Worm (Caenorhabditis elegans) whole organism, L4 larva: Measurements from ENCODE around the gene T16G12.4.
A peak's percentile ranks its signal among the peaks of the same experiment; 100 is the strongest.

Experiments
- D1046.2 ChIP-seq: fragments of 200-800 bp; sonication (Bioruptor generic); IDR thresholded peaks from 2 replicates; pipeline ENCODE4 v1.3.6; 2022; ENCODE audit warnings: missing genetic modification characterization, missing compliant biosample characterization
- F37D6.2 ChIP-seq: sonication (generic microtip); optimal IDR thresholded peaks from 2 replicates; lab custom pipeline; 2016; ENCODE audit warnings: mild to moderate bottlenecking, missing genetic modification characterization, missing compliant biosample characterization
- F49E8.2 ChIP-seq: sonication (generic microtip); optimal IDR thresholded peaks from 2 replicates; lab custom pipeline; 2016; ENCODE audit warnings: missing compliant biosample characterization, mild to moderate bottlenecking, missing genetic modification characterization, borderline replicate concordance
- ZK546.5 ChIP-seq, 2 experiments: sonication (generic microtip); optimal IDR thresholded peaks; 2 replicates each; lab custom pipeline; 2017; ENCODE audit warnings: missing biosample characterization in 2 of 2, missing genetic modification characterization in 2 of 2
- aha-1 ChIP-seq: fragments of 150-350 bp; peaks from one replicate; lab custom pipeline; 2014; ENCODE audit warnings: missing biosample characterization, missing genetic modification characterization
- aly-2 ChIP-seq: sonication (generic microtip); optimal IDR thresholded peaks from 2 replicates; lab custom pipeline; 2018; ENCODE audit warnings: missing biosample characterization, missing genetic modification characterization
- ama-1 ChIP-seq: fragments of 150-350 bp; optimal IDR thresholded peaks from 2 replicates; lab custom pipeline; 2014; ENCODE audit warnings: inconsistent platforms, mixed read lengths
- attf-4 ChIP-seq: sonication (generic microtip); optimal IDR thresholded peaks from 3 replicates; lab custom pipeline; 2017; ENCODE audit warnings: missing biosample characterization, missing genetic modification characterization
- ceh-20 ChIP-seq: fragments of 200-800 bp; sonication (Bioruptor generic); IDR thresholded peaks from 2 replicates; pipeline ENCODE4 v1.3.6; 2022; ENCODE audit warnings: missing genetic modification reagents, missing genetic modification characterization, missing compliant biosample characterization
- ces-1 ChIP-seq: fragments of 150-350 bp; sonication (generic microtip); optimal IDR thresholded peaks from 4 replicates; lab custom pipeline; 2014; ENCODE audit warnings: missing biosample characterization, missing genetic modification reagents, missing genetic modification characterization
- ctbp-1 ChIP-seq: fragments of 200-800 bp; sonication (Bioruptor generic); IDR thresholded peaks from 2 replicates; pipeline ENCODE4 v1.3.6; 2022; ENCODE audit warnings: missing genetic modification reagents, missing genetic modification characterization, missing compliant biosample characterization
- daf-19 ChIP-seq: fragments of 200-800 bp; sonication (Bioruptor generic); conservative IDR thresholded peaks from 2 replicates; pipeline ENCODE4 v1.3.6; 2022; ENCODE audit warnings: missing genetic modification characterization, missing compliant biosample characterization
- dmd-6 ChIP-seq: fragments of 200-800 bp; sonication (Bioruptor generic); IDR thresholded peaks from 2 replicates; pipeline ENCODE4 v1.3.6; 2022; ENCODE audit warnings: missing genetic modification reagents, missing genetic modification characterization, missing compliant biosample characterization
- dmd-8 ChIP-seq: fragments of 200-800 bp; sonication (Bioruptor generic); IDR thresholded peaks from 2 replicates; pipeline ENCODE4 v1.3.6; 2022; ENCODE audit warnings: missing genetic modification characterization, missing compliant biosample characterization
- dmd-9 ChIP-seq: fragments of 200-800 bp; sonication (Bioruptor generic); IDR thresholded peaks from 2 replicates; pipeline ENCODE4 v1.3.6; 2022; ENCODE audit warnings: missing genetic modification reagents, missing genetic modification characterization, missing compliant biosample characterization
- dpl-1 ChIP-seq: fragments of 150-350 bp; optimal IDR thresholded peaks from 2 replicates; lab custom pipeline; 2014; ENCODE audit warnings: missing biosample characterization, missing genetic modification reagents, missing genetic modification characterization
- egl-27 ChIP-seq: sonication (generic microtip); optimal IDR thresholded peaks from 3 replicates; lab custom pipeline; 2017; ENCODE audit warnings: missing biosample characterization, missing genetic modification reagents, missing genetic modification characterization
- gei-8 ChIP-seq: fragments of 200-800 bp; sonication (Bioruptor generic); optimal IDR thresholded peaks from 2 replicates; lab custom pipeline; 2018; ENCODE audit warnings: mild to moderate bottlenecking, missing genetic modification characterization, missing compliant biosample characterization
- lin-1 ChIP-seq: fragments of 200-800 bp; sonication (Bioruptor generic); IDR thresholded peaks from 2 replicates; pipeline ENCODE4 v1.3.6; 2022; ENCODE audit warnings: missing genetic modification reagents, missing genetic modification characterization, missing compliant biosample characterization
- madf-5 ChIP-seq, 2 experiments: fragments of 200-800 bp; sonication (Bioruptor generic); IDR thresholded peaks; 2 replicates each; pipeline ENCODE4 v1.3.6; 2022; ENCODE audit warnings: missing compliant biosample characterization in 2 of 2, missing genetic modification characterization in 2 of 2
- madf-9 ChIP-seq: fragments of 200-800 bp; sonication (Bioruptor generic); conservative IDR thresholded peaks from 2 replicates; pipeline ENCODE4 v1.3.6; 2022; ENCODE audit warnings: missing genetic modification reagents, missing genetic modification characterization, missing compliant biosample characterization
- mdl-1 ChIP-seq, 2 experiments: fragments of 150-350 bp in 1 of 2; sonication (generic microtip) in 1 of 2; optimal IDR thresholded peaks; 2 replicates each; lab custom pipeline; 2014 to 2017; ENCODE audit warnings: missing biosample characterization in 2 of 2, missing genetic modification characterization in 2 of 2
- nhr-10 ChIP-seq: fragments of 150-350 bp; optimal IDR thresholded peaks from 2 replicates; lab custom pipeline; 2014; ENCODE audit warnings: missing biosample characterization, missing genetic modification characterization
- nhr-102 ChIP-seq: sonication (generic microtip); optimal IDR thresholded peaks from 2 replicates; lab custom pipeline; 2016; ENCODE audit warnings: mild to moderate bottlenecking, missing genetic modification characterization, moderate library complexity, missing compliant biosample characterization
- nhr-25 ChIP-seq: sonication (generic microtip); optimal IDR thresholded peaks from 2 replicates; lab custom pipeline; 2017; ENCODE audit warnings: missing genetic modification characterization, mild to moderate bottlenecking, missing compliant biosample characterization, antibody characterized with exemption, moderate library complexity, borderline replicate concordance; ENCODE audit not compliant: insufficient read depth
- pha-4 ChIP-seq, 2 experiments: fragments of 150-350 bp in 1 of 2; fragments of 200-800 bp in 1 of 2; sonication (Bioruptor generic) in 1 of 2; IDR thresholded peaks in 1 of 2; optimal IDR thresholded peaks in 1 of 2; 2 replicates each; pipeline versions ENCODE4 v1.3.6 to Lab custom; 2014 to 2022; ENCODE audit warnings: missing genetic modification characterization in 2 of 2, missing genetic modification reagents in 2 of 2, missing biosample characterization in 1 of 2, missing compliant biosample characterization in 1 of 2
- snpc-1.2 ChIP-seq: fragments of 200-800 bp; sonication (Bioruptor generic); IDR thresholded peaks from 2 replicates; pipeline ENCODE4 v1.3.6; 2022; ENCODE audit warnings: missing genetic modification reagents, missing genetic modification characterization, missing compliant biosample characterization
- tag-97 ChIP-seq: fragments of 200-800 bp; sonication (Bioruptor generic); IDR thresholded peaks from 2 replicates; pipeline ENCODE4 v1.3.6; 2022; ENCODE audit warnings: missing genetic modification characterization, missing compliant biosample characterization
- unc-130 ChIP-seq: sonication (generic microtip); optimal IDR thresholded peaks from 2 replicates; lab custom pipeline; 2016; ENCODE audit warnings: missing genetic modification reagents, missing genetic modification characterization, missing compliant biosample characterization
- unc-39 ChIP-seq: sonication (generic microtip); optimal IDR thresholded peaks from 2 replicates; lab custom pipeline; 2017; ENCODE audit warnings: missing biosample characterization, missing genetic modification characterization
- vab-7 ChIP-seq: fragments of 200-800 bp; sonication (Bioruptor generic); IDR thresholded peaks from 2 replicates; pipeline ENCODE4 v1.3.6; 2022; ENCODE audit warnings: missing genetic modification reagents, missing genetic modification characterization, missing compliant biosample characterization
- zfp-3 ChIP-seq: fragments of 200-800 bp; sonication (Bioruptor generic); conservative IDR thresholded peaks from 2 replicates; pipeline ENCODE4 v1.3.6; 2022; ENCODE audit warnings: missing genetic modification reagents, missing genetic modification characterization, missing compliant biosample characterization
- zip-2 ChIP-seq: fragments of 150-350 bp; optimal IDR thresholded peaks from 2 replicates; lab custom pipeline; 2014; ENCODE audit warnings: missing biosample characterization, missing genetic modification characterization
- ztf-7 ChIP-seq: fragments of 150-350 bp; optimal IDR thresholded peaks from 2 replicates; lab custom pipeline; 2014; ENCODE audit warnings: missing biosample characterization, missing genetic modification characterization

T16G12.4 gene

ce11 chrIII:10018007-10018406 lies 39.6 kb upstream of the T16G12.4 start:
- no peak for TF ChIP-seq D1046.2 (GFP tag; lab: Robert Waterston, UW)
- no peak for TF ChIP-seq ceh-20 (GFP tag; lab: Robert Waterston, UW)
- TF ChIP-seq unc-130 (GFP tag; lab: Kevin White, UChicago) = no peak
- TF ChIP-seq nhr-102 (tag; lab: Kevin White, UChicago) = no peak
- no peak for TF ChIP-seq daf-19 (GFP tag; lab: Robert Waterston, UW)
- no peak for TF ChIP-seq pha-4 (GFP tag; IDR thresholded peaks at IDR 0.05; lab: Robert Waterston, UW)
- no peak for TF ChIP-seq pha-4 (tag; optimal IDR thresholded peaks at IDR 0.05; lab: Kevin White, UChicago)
- TF ChIP-seq aly-2 (tag; lab: Kevin White, UChicago) = no peak

ce11 chrIII:10023452-10023851 lies 34.2 kb upstream of the T16G12.4 start, which contains the start of gene ins-21:
ins-21 (plus strand) TSS chrIII:10023752.
- TF ChIP-seq dmd-9 (GFP tag; lab: Robert Waterston, UW) = no peak
- TF ChIP-seq mdl-1 (tag; optimal IDR thresholded peaks at IDR 0.05; lab: Kevin White, UChicago) = no peak
- TF ChIP-seq F37D6.2 = no peak
- TF ChIP-seq ZK546.5 (tag; optimal IDR thresholded peaks at IDR 0.05; lab: Kevin White, UChicago) = no peak
- no peak for TF ChIP-seq aly-2 (tag; lab: Kevin White, UChicago)
- no peak for TF ChIP-seq aha-1 (tag; lab: Kevin White, UChicago)
- no peak for TF ChIP-seq tag-97 (GFP tag; lab: Robert Waterston, UW)
- no peak for TF ChIP-seq madf-9 (GFP tag; lab: Robert Waterston, UW)
- TF ChIP-seq, all 104 proteins: peak for 0

ce11 chrIII:10025989-10026388 lies 31.6 kb upstream of the T16G12.4 start, which contains the start of gene ins-22:
ins-22 (plus strand) TSS chrIII:10026289.
- TF ChIP-seq snpc-1.2 (GFP tag; lab: Robert Waterston, UW) (no peak), nhr-25 (no peak), dmd-8 (GFP tag; lab: Robert Waterston, UW) (no peak), daf-19 (GFP tag; lab: Robert Waterston, UW) (no peak), ces-1 (GFP tag; lab: Kevin White, UChicago) (no peak), attf-4 (tag; lab: Kevin White, UChicago) (no peak), ama-1 (lab: Kevin White, UChicago) (no peak), ZK546.5 (tag; optimal IDR thresholded peaks at IDR 0.05; lab: Kevin White, UChicago) (no peak), ztf-7 (tag; lab: Kevin White, UChicago) (no peak), unc-39 (tag; lab: Kevin White, UChicago) (no peak), madf-5 (GFP tag; IDR thresholded peaks at IDR 0.05; lab: Robert Waterston, UW) (no peak), unc-130 (GFP tag; lab: Kevin White, UChicago) (no peak), zip-2 (tag; lab: Kevin White, UChicago) (no peak), F49E8.2 (tag; lab: Kevin White, UChicago) (no peak), vab-7 (no peak), madf-9 (GFP tag; lab: Robert Waterston, UW) (no peak), gei-8 (GFP tag; lab: Kevin White, UChicago) (no peak)

- TF ChIP-seq mdl-1 (tag; optimal IDR thresholded peaks at IDR 0.05; lab: Kevin White, UChicago) (no peak), unc-130 (GFP tag; lab: Kevin White, UChicago) (no peak), dpl-1 (no peak), aha-1 (tag; lab: Kevin White, UChicago) (peak; percentile 58), lin-1 (GFP tag; lab: Robert Waterston, UW) (no peak), dmd-6 (GFP tag; lab: Robert Waterston, UW) (no peak)
Measured at ce11 chrIII:10027947-10028346, 29.7 kb upstream of the T16G12.4 start, which contains the start of gene ins-23. ins-23 (plus strand) TSS chrIII:10028247.

- no peak for TF ChIP-seq zfp-3
- TF ChIP-seq egl-27 (tag; lab: Kevin White, UChicago) = no peak
- no peak for TF ChIP-seq unc-39 (tag; lab: Kevin White, UChicago)
- TF ChIP-seq ctbp-1 = no peak
- no peak for TF ChIP-seq aly-2 (tag; lab: Kevin White, UChicago)
- no peak for TF ChIP-seq nhr-10 (tag; lab: Kevin White, UChicago)
Measured at ce11 chrIII:10030549-10030948, 27.1 kb upstream of the T16G12.4 start, which contains the start of gene M04D8.4. M04D8.4 (minus strand) TSS chrIII:10030649.
